Fruit fly (Drosophila melanogaster): ENCODE data around the gene Ccdc85.

DNA sequence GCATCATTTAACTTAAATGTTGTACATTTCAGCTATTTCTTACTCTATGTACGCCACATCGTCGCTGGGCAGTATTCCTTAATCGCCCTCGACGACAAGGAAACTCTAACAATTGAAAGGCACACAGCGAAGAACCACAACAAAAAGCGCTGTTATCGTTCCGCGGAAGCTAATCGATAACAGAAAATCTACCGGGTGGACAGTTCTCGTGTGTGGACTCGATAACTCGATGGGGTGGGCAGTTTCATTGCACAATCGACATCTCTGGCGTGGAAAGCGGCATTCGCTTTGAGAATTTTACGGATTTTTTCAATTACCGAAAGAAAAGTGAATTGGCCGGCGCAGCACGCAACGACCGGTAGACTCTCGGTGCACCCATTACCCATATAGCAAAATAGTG lies 23.9 kb downstream of the Ccdc85 start, which contains the start of the genes alpha4GT1 and Prp40:
- no peak for TF ChIP-seq Hmx (GFP tag; optimal IDR thresholded peaks at IDR 0.05)
- TF ChIP-seq CG6175 (GFP tag; IDR thresholded peaks at IDR 0.05): no peak
- TF ChIP-seq CG7271 (tag; optimal IDR thresholded peaks at IDR 0.05): no peak
- no peak for TF ChIP-seq phol (tag; optimal IDR thresholded peaks at IDR 0.05)
- no peak for TF ChIP-seq CG32772 (GFP tag; IDR thresholded peaks at IDR 0.05)
- TF ChIP-seq CG6254 (GFP tag; optimal IDR thresholded peaks at IDR 0.05): peak; percentile 70
- no peak for TF ChIP-seq bowl (GFP tag; IDR thresholded peaks at IDR 0.05)
- TF ChIP-seq Dll (GFP tag; IDR thresholded peaks at IDR 0.05; ENCODE audit: partially characterized antibody): peak; percentile 79
- TF ChIP-seq CG1233 (GFP tag; optimal IDR thresholded peaks at IDR 0.05): no peak
- no peak for TF ChIP-seq gt (GFP tag; IDR thresholded peaks at IDR 0.05)

All from whole organism, embryonic.